Worm (Caenorhabditis elegans) whole organism, L3 larva: ENCODE measurements around the gene srp-7.

Experiments
- R02D3.7 ChIP-seq: fragments of 150-350 bp; optimal IDR thresholded peaks from 2 replicates; lab custom pipeline; 2014; ENCODE audit warnings: missing biosample characterization, missing genetic modification characterization
- ZK546.5 ChIP-seq: sonication (generic microtip); optimal IDR thresholded peaks from 2 replicates; lab custom pipeline; 2017; ENCODE audit warnings: missing biosample characterization, missing genetic modification characterization
- aly-2 ChIP-seq: fragments of 150-350 bp; optimal IDR thresholded peaks from 2 replicates; lab custom pipeline; 2014; ENCODE audit warnings: missing biosample characterization, missing genetic modification characterization
- ceh-16 ChIP-seq: sonication (generic microtip); optimal IDR thresholded peaks from 2 replicates; lab custom pipeline; 2017; ENCODE audit warnings: missing biosample characterization, missing genetic modification characterization
- ceh-28 ChIP-seq: fragments of 150-350 bp; optimal IDR thresholded peaks from 2 replicates; lab custom pipeline; 2014; ENCODE audit warnings: missing biosample characterization, missing genetic modification reagents, missing genetic modification characterization
- ceh-82 ChIP-seq: fragments of 150-350 bp; optimal IDR thresholded peaks from 2 replicates; lab custom pipeline; 2014; ENCODE audit warnings: missing biosample characterization, missing genetic modification characterization
- ceh-9 ChIP-seq: sonication (generic microtip); optimal IDR thresholded peaks from 2 replicates; lab custom pipeline; 2018; ENCODE audit warnings: missing biosample characterization, missing genetic modification characterization
- daf-12 ChIP-seq: fragments of 150-350 bp; optimal IDR thresholded peaks from 2 replicates; lab custom pipeline; 2014; ENCODE audit warnings: missing biosample characterization, missing genetic modification reagents, missing genetic modification characterization
- egl-27 ChIP-seq: sonication (generic microtip); optimal IDR thresholded peaks from 4 replicates; lab custom pipeline; 2017; ENCODE audit warnings: missing biosample characterization, missing genetic modification reagents, missing genetic modification characterization
- egl-5 ChIP-seq: fragments of 150-350 bp; optimal IDR thresholded peaks from 2 replicates; lab custom pipeline; 2017; ENCODE audit warnings: missing biosample characterization, missing genetic modification reagents, missing genetic modification characterization, inconsistent platforms
- elt-2 ChIP-seq: sonication (generic microtip); optimal IDR thresholded peaks from 2 replicates; lab custom pipeline; 2016; ENCODE audit warnings: missing genetic modification reagents, mild to moderate bottlenecking, missing genetic modification characterization, missing compliant biosample characterization
- elt-3 ChIP-seq, 3 experiments: fragments of 150-350 bp in 1 of 3; sonication (generic microtip) in 2 of 3; optimal IDR thresholded peaks; 2 replicates in 2 of 3; 4 replicates in 1 of 3; lab custom pipeline; 2014 to 2017; ENCODE audit warnings: missing biosample characterization in 3 of 3, missing genetic modification characterization in 3 of 3
- eor-1 ChIP-seq, 2 experiments: fragments of 150-350 bp; optimal IDR thresholded peaks; 2 replicates each; lab custom pipeline; 2014 to 2018; ENCODE audit warnings: missing biosample characterization in 2 of 2, missing genetic modification characterization in 2 of 2
- fkh-2 ChIP-seq: fragments of 150-350 bp; optimal IDR thresholded peaks from 2 replicates; lab custom pipeline; 2014; ENCODE audit warnings: missing biosample characterization, missing genetic modification reagents, missing genetic modification characterization
- hmg-11 ChIP-seq: sonication (generic microtip); optimal IDR thresholded peaks from 2 replicates; lab custom pipeline; 2016; ENCODE audit warnings: missing genetic modification characterization, missing compliant biosample characterization
- jun-1 ChIP-seq: fragments of 150-350 bp; optimal IDR thresholded peaks from 2 replicates; lab custom pipeline; 2014; ENCODE audit warnings: missing biosample characterization, missing genetic modification reagents, missing genetic modification characterization
- lin-39 ChIP-seq: fragments of 150-350 bp; optimal IDR thresholded peaks from 2 replicates; lab custom pipeline; 2018; ENCODE audit warnings: missing biosample characterization, missing genetic modification reagents, missing genetic modification characterization
- lsy-12 ChIP-seq: sonication (generic microtip); optimal IDR thresholded peaks from 2 replicates; lab custom pipeline; 2016; ENCODE audit warnings: mild to moderate bottlenecking, missing genetic modification characterization, missing compliant biosample characterization
- mml-1 ChIP-seq: fragments of 150-350 bp; sonication (generic microtip); optimal IDR thresholded peaks from 3 replicates; lab custom pipeline; 2014; ENCODE audit warnings: missing biosample characterization, missing genetic modification characterization
- nhr-12 ChIP-seq: fragments of 150-350 bp; optimal IDR thresholded peaks from 2 replicates; lab custom pipeline; 2014; ENCODE audit warnings: missing biosample characterization, missing genetic modification characterization
- nhr-237 ChIP-seq: fragments of 150-350 bp; optimal IDR thresholded peaks from 2 replicates; lab custom pipeline; 2014; ENCODE audit warnings: missing biosample characterization, missing genetic modification characterization
- nhr-25 ChIP-seq: sonication (generic microtip); optimal IDR thresholded peaks from 2 replicates; lab custom pipeline; 2017; ENCODE audit warnings: missing biosample characterization, missing genetic modification characterization
- nhr-28 ChIP-seq: fragments of 150-350 bp; optimal IDR thresholded peaks from 2 replicates; lab custom pipeline; 2014; ENCODE audit warnings: missing biosample characterization, missing genetic modification characterization
- nhr-43 ChIP-seq: sonication (generic microtip); optimal IDR thresholded peaks from 2 replicates; lab custom pipeline; 2016; ENCODE audit warnings: mild to moderate bottlenecking, missing genetic modification characterization, missing compliant biosample characterization; ENCODE audit not compliant: poor library complexity, severe bottlenecking
- nhr-67 ChIP-seq: fragments of 150-350 bp; optimal IDR thresholded peaks from 2 replicates; lab custom pipeline; 2014; ENCODE audit warnings: missing biosample characterization, missing genetic modification characterization
- nhr-76 ChIP-seq: fragments of 150-350 bp; sonication (generic microtip); optimal IDR thresholded peaks from 5 replicates; lab custom pipeline; 2014; ENCODE audit warnings: missing biosample characterization, missing genetic modification characterization
- nhr-77 ChIP-seq: fragments of 150-350 bp; optimal IDR thresholded peaks from 2 replicates; lab custom pipeline; 2014; ENCODE audit warnings: missing biosample characterization, missing genetic modification characterization
- pha-4 ChIP-seq: fragments of 150-350 bp; optimal IDR thresholded peaks from 2 replicates; lab custom pipeline; 2014; ENCODE audit warnings: missing biosample characterization, missing genetic modification reagents, missing genetic modification characterization
- pqm-1 ChIP-seq: fragments of 150-350 bp; optimal IDR thresholded peaks from 2 replicates; lab custom pipeline; 2017; ENCODE audit warnings: missing biosample characterization, missing genetic modification characterization, inconsistent platforms
- sea-2 ChIP-seq: fragments of 150-350 bp; sonication (generic microtip); optimal IDR thresholded peaks from 4 replicates; lab custom pipeline; 2014; ENCODE audit warnings: missing biosample characterization, missing genetic modification reagents, missing genetic modification characterization
- skn-1 ChIP-seq: fragments of 150-350 bp; optimal IDR thresholded peaks from 2 replicates; lab custom pipeline; 2014; ENCODE audit warnings: missing biosample characterization, missing genetic modification characterization
- snpc-4 ChIP-seq: fragments of 150-350 bp; optimal IDR thresholded peaks from 2 replicates; lab custom pipeline; 2014; ENCODE audit warnings: missing biosample characterization, missing genetic modification characterization
- tbx-2 ChIP-seq: sonication (generic microtip); optimal IDR thresholded peaks from 2 replicates; lab custom pipeline; 2016; ENCODE audit warnings: mild to moderate bottlenecking, missing genetic modification characterization, missing compliant biosample characterization
- unc-39 ChIP-seq: sonication (generic microtip); optimal IDR thresholded peaks from 4 replicates; lab custom pipeline; 2017; ENCODE audit warnings: missing biosample characterization, missing genetic modification characterization
- unc-62 ChIP-seq: fragments of 150-350 bp; sonication (generic microtip); optimal IDR thresholded peaks from 4 replicates; lab custom pipeline; 2014; ENCODE audit warnings: missing biosample characterization, missing genetic modification reagents, missing genetic modification characterization
- zag-1 ChIP-seq: fragments of 150-350 bp; optimal IDR thresholded peaks from 2 replicates; lab custom pipeline; 2014; ENCODE audit warnings: missing biosample characterization, missing genetic modification characterization
- ztf-11 ChIP-seq: fragments of 150-350 bp; optimal IDR thresholded peaks from 2 replicates; lab custom pipeline; 2014; ENCODE audit warnings: missing biosample characterization, missing genetic modification characterization
- ztf-4 ChIP-seq: fragments of 150-350 bp; optimal IDR thresholded peaks from 2 replicates; lab custom pipeline; 2014; ENCODE audit warnings: missing biosample characterization, missing genetic modification characterization

Gene srp-7

ce11 chrV:8170300-8170699 is 8.6 kb upstream of the srp-7 start:
- no peak for TF ChIP-seq nhr-43 (tag; lab: Kevin White, UChicago)
- TF ChIP-seq elt-3 (tag; optimal IDR thresholded peaks at IDR 0.05; lab: Kevin White, UChicago) = no peak
- no peak for TF ChIP-seq ztf-11 (tag; lab: Kevin White, UChicago)
- no peak for TF ChIP-seq ztf-4
- no peak for TF ChIP-seq egl-27 (tag; lab: Kevin White, UChicago)
- no peak for TF ChIP-seq ceh-9 (tag; lab: Kevin White, UChicago)
- TF ChIP-seq unc-62 (GFP tag; lab: Kevin White, UChicago) = no peak
- no peak for TF ChIP-seq pqm-1 (tag; lab: Kevin White, UChicago)
- no peak for TF ChIP-seq lin-39 (tag; lab: Kevin White, UChicago)
- no peak for TF ChIP-seq ceh-82 (tag; lab: Kevin White, UChicago)
- TF ChIP-seq lsy-12 = no peak
- TF ChIP-seq elt-2 (tag; lab: Kevin White, UChicago) = no peak

- TF ChIP-seq sea-2 (GFP tag; lab: Kevin White, UChicago) (no peak), ceh-28 (tag; lab: Kevin White, UChicago) (no peak), elt-2 (tag; lab: Kevin White, UChicago) (no peak), hmg-11 (tag; lab: Kevin White, UChicago) (no peak)
These were observed 7.2 kb upstream of the srp-7 start for ce11 chrV:8171688-8172087.

DNA sequence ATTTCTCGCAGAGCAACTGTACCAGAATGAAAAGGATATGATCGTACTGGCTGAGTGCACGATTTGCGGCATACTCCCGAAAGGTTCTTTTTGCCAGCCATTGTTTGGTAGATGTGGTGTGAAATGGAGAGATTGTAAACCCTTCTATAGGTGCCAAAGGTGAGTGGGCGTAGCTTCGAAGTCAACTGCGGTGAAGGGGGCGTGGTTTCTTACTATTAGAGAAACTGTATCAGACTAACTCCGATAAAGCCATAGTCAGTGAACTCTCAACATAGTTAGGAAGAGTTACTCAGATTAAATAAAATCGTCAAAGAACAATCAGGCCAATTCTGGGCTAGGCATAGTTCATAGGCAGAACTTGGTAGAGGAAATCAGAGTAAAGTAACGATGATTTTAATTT is 1.6 kb upstream of the srp-7 start, which contains the start of gene F20D6.9:
Gene F20D6.9, minus strand, starts transcription at position 101 of the 400 bp plus-strand sequence.
- TF ChIP-seq nhr-76 (tag; lab: Kevin White, UChicago) (no peak), lin-39 (tag; lab: Kevin White, UChicago) (no peak), tbx-2 (no peak), nhr-25 (tag; lab: Kevin White, UChicago) (no peak), elt-3 (tag; optimal IDR thresholded peaks at IDR 0.05; lab: Kevin White, UChicago) (no peak), jun-1 (no peak), pha-4 (no peak), snpc-4 (tag; lab: Kevin White, UChicago) (no peak), R02D3.7 (no peak), fkh-2 (tag; lab: Kevin White, UChicago) (no peak), mml-1 (tag; lab: Kevin White, UChicago) (no peak), nhr-12 (tag; lab: Kevin White, UChicago) (no peak), ceh-9 (tag; lab: Kevin White, UChicago) (no peak), ceh-16 (tag; lab: Kevin White, UChicago) (no peak), hmg-11 (tag; lab: Kevin White, UChicago) (no peak), egl-27 (tag; lab: Kevin White, UChicago) (no peak), eor-1 (tag; optimal IDR thresholded peaks at IDR 0.05; lab: Kevin White, UChicago) (no peak), ZK546.5 (tag; lab: Kevin White, UChicago) (no peak), nhr-67 (no peak)

DNA sequence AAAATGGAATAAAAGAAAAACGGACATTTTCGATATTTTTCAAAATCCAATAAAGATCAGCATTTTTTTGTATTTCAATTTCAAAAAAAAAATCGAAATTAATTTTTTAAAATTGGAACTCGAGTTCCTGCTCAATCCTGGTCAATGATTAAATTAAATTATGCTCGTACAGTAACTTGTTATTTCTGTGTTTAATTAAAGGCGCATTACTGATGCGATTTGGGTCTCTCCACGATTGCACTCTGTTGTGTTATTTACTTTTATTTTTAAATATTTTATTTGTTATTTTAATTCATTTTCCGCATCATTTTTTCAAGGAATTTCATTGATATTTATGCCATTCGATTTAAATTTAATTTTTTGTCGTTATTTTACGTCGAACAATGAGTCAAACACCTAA is 647 bp upstream of the srp-7 start:
- TF ChIP-seq aly-2 (tag; lab: Kevin White, UChicago) (no peak), zag-1 (tag; lab: Kevin White, UChicago) (no peak), ztf-4 (no peak), nhr-28 (tag; lab: Kevin White, UChicago) (no peak), nhr-77 (no peak), eor-1 (tag; optimal IDR thresholded peaks at IDR 0.05; lab: Kevin White, UChicago) (no peak)

DNA sequence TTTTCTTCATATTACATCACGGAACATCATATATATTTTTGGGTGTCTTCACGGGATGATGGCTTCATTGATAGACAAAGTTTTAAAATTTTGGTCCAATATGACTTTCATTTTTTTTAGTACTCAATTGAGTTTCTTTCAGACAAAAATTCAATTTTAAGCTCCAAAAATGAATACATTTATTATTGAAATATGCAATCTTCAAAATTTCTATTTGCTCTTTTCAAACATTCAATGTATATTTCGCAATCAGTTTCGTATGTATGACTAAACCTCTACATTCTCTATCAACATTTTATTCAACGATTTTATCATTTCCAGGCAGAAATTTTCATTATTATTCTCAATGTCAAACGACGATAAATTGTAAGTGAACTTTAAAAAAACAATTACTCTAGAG is 4.5 kb downstream of the srp-7 start, which contains the start of gene srp-8:
Gene srp-8, plus strand, starts transcription at position 301 of the 400 bp plus-strand sequence.
- TF ChIP-seq jun-1 (no peak), snpc-4 (tag; lab: Kevin White, UChicago) (no peak), nhr-237 (no peak), sea-2 (GFP tag; lab: Kevin White, UChicago) (no peak), skn-1 (tag; lab: Kevin White, UChicago) (no peak), pqm-1 (tag; lab: Kevin White, UChicago) (no peak), unc-62 (GFP tag; lab: Kevin White, UChicago) (no peak), unc-39 (tag; lab: Kevin White, UChicago) (no peak), R02D3.7 (no peak), nhr-25 (tag; lab: Kevin White, UChicago) (no peak), ceh-9 (tag; lab: Kevin White, UChicago) (no peak), lsy-12 (no peak), egl-27 (tag; lab: Kevin White, UChicago) (no peak), daf-12 (tag; lab: Kevin White, UChicago) (no peak), ceh-82 (tag; lab: Kevin White, UChicago) (no peak), ceh-16 (tag; lab: Kevin White, UChicago) (no peak), egl-5 (tag; lab: Kevin White, UChicago) (no peak), tbx-2 (no peak), nhr-77 (no peak), ZK546.5 (tag; lab: Kevin White, UChicago) (no peak)
